Fruit fly (Drosophila melanogaster) whole organism, pupa: ENCODE data around the gene CAH1.

ENCODE experiments used
- CG14655 ChIP-seq: fragments of 200-800 bp; sonication (Bioruptor generic); optimal IDR thresholded peaks from 3 replicates; lab custom pipeline; 2017; ENCODE audit warnings: mild to moderate bottlenecking, missing biosample characterization, missing genetic modification reagents, missing genetic modification characterization
- CG15710 ChIP-seq: fragments of 200-800 bp; sonication (Bioruptor generic); optimal IDR thresholded peaks from 2 replicates; lab custom pipeline; 2018; ENCODE audit warnings: missing biosample characterization, mild to moderate bottlenecking, missing genetic modification characterization, moderate library complexity
- CG17806 ChIP-seq: fragments of 200-800 bp; sonication (Bioruptor generic); optimal IDR thresholded peaks from 2 replicates; lab custom pipeline; 2018; ENCODE audit warnings: missing biosample characterization, mild to moderate bottlenecking, missing genetic modification characterization, moderate library complexity
- CG32121 ChIP-seq: fragments of 200-800 bp; sonication (Bioruptor generic); IDR thresholded peaks from 2 replicates; pipeline ENCODE4 v1.3.6; 2022; ENCODE audit warnings: missing biosample characterization, missing genetic modification characterization
- CG34367 ChIP-seq: fragments of 200-800 bp; sonication (Bioruptor generic); optimal IDR thresholded peaks from 2 replicates; lab custom pipeline; 2018; ENCODE audit warnings: missing biosample characterization, mild to moderate bottlenecking, missing genetic modification characterization
- CG8159 ChIP-seq: fragments of 200-800 bp; sonication (Bioruptor generic); optimal IDR thresholded peaks from 3 replicates; lab custom pipeline; 2018; ENCODE audit warnings: missing biosample characterization, mild to moderate bottlenecking, missing genetic modification characterization, moderate library complexity
- D1 ChIP-seq: fragments of 200-800 bp; sonication (Bioruptor generic); optimal IDR thresholded peaks from 2 replicates; lab custom pipeline; 2018; ENCODE audit warnings: missing biosample characterization, mild to moderate bottlenecking, missing genetic modification characterization, moderate library complexity
- EcR ChIP-seq: fragments of 200-800 bp; sonication (Bioruptor generic); optimal IDR thresholded peaks from 3 replicates; lab custom pipeline; 2019; ENCODE audit warnings: missing biosample characterization, missing genetic modification characterization, mild to moderate bottlenecking, moderate library complexity, missing genetic modification reagents
- Ets98B ChIP-seq: fragments of 200-800 bp; sonication (Bioruptor generic); IDR thresholded peaks from 2 replicates; pipeline ENCODE4 v1.3.6; 2022; ENCODE audit warnings: missing biosample characterization, missing genetic modification characterization
- Pif1A ChIP-seq: fragments of 200-800 bp; sonication (Bioruptor generic); optimal IDR thresholded peaks from 3 replicates; lab custom pipeline; 2016; ENCODE audit warnings: missing biosample characterization, missing genetic modification characterization
- Pif1B ChIP-seq: fragments of 200-800 bp; sonication (Bioruptor generic); optimal IDR thresholded peaks from 3 replicates; lab custom pipeline; 2016; ENCODE audit warnings: missing biosample characterization, missing genetic modification characterization
- Snoo ChIP-seq: fragments of 200-800 bp; sonication (Bioruptor generic); optimal IDR thresholded peaks from 3 replicates; lab custom pipeline; 2017; ENCODE audit warnings: missing biosample characterization, mild to moderate bottlenecking, missing genetic modification characterization, inconsistent platforms
- fd96Ca ChIP-seq: fragments of 200-800 bp; sonication (Bioruptor generic); IDR thresholded peaks from 3 replicates; pipeline ENCODE4 v1.3.6; 2022; ENCODE audit warnings: missing biosample characterization, missing genetic modification characterization
- gl ChIP-seq: fragments of 200-800 bp; sonication (Bioruptor generic); optimal IDR thresholded peaks from 2 replicates; lab custom pipeline; 2018; ENCODE audit warnings: missing biosample characterization, mild to moderate bottlenecking, missing genetic modification characterization

DNA sequence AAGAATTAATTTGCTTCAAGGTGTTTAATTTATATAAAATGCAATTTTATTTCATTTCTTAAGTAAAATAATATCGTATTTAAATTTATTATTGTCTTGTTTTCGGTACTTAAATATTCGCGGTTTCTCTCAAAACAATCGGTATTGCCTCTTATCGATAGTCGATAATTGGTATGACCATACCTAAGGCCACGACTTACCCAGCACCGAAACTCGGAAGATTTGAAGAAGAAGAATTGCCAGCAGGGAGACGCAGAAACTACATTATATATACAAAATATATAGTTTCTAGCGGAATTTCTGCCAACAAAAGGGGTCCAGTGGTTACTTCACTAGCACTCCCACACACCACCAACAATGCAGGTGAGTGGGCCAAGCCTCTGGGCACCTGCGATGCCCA lies 32.5 kb upstream of the CAH1 start:
- TF ChIP-seq CG14655 (GFP tag; lab: Kevin White, UChicago) = no peak
- TF ChIP-seq CG8159 (tag; lab: Kevin White, UChicago) = no peak
- TF ChIP-seq CG32121 (GFP tag; lab: Robert Waterston, UW) = no peak
- no peak for TF ChIP-seq CG15710
- no peak for TF ChIP-seq Pif1B (GFP tag; lab: Kevin White, UChicago)
- TF ChIP-seq EcR = no peak
- no peak for TF ChIP-seq fd96Ca (GFP tag; lab: Robert Waterston, UW)
- no peak for TF ChIP-seq CG34367 (tag; lab: Kevin White, UChicago)
- no peak for TF ChIP-seq Pif1A (GFP tag; lab: Kevin White, UChicago)
- no peak for TF ChIP-seq D1 (tag; lab: Kevin White, UChicago)
- TF ChIP-seq gl (tag; lab: Kevin White, UChicago) = no peak
- no peak for TF ChIP-seq Snoo (tag; lab: Kevin White, UChicago)
- no peak for TF ChIP-seq CG17806 (tag; lab: Kevin White, UChicago)
- no peak for TF ChIP-seq Ets98B (GFP tag; lab: Robert Waterston, UW)
